Fruit fly (Drosophila melanogaster) whole organism, pupa: Measurements from ENCODE around the gene CG13482.
A peak's percentile ranks its signal among the peaks of the same experiment; 100 is the strongest.

Source experiments
- CG10348 ChIP-seq: fragments of 200-800 bp; sonication (Bioruptor generic); IDR thresholded peaks from 2 replicates; pipeline ENCODE4 v1.3.6; 2022; ENCODE audit warnings: missing biosample characterization, missing genetic modification characterization
- CG14655 ChIP-seq: fragments of 200-800 bp; sonication (Bioruptor generic); optimal IDR thresholded peaks from 3 replicates; lab custom pipeline; 2017; ENCODE audit warnings: mild to moderate bottlenecking, missing biosample characterization, missing genetic modification reagents, missing genetic modification characterization
- CG17806 ChIP-seq: fragments of 200-800 bp; sonication (Bioruptor generic); optimal IDR thresholded peaks from 2 replicates; lab custom pipeline; 2018; ENCODE audit warnings: missing biosample characterization, mild to moderate bottlenecking, missing genetic modification characterization, moderate library complexity
- Pif1B ChIP-seq: fragments of 200-800 bp; sonication (Bioruptor generic); optimal IDR thresholded peaks from 3 replicates; lab custom pipeline; 2016; ENCODE audit warnings: missing biosample characterization, missing genetic modification characterization

dm6 chr3L:14335880-14336279, 6.7 kb downstream of the CG13482 start:
- no peak for TF ChIP-seq CG10348
- TF ChIP-seq CG17806 (tag; lab: Kevin White, UChicago) = peak; percentile 72
- TF ChIP-seq CG14655 (GFP tag; lab: Kevin White, UChicago) = peak; percentile 92
- TF ChIP-seq Pif1B (GFP tag; lab: Kevin White, UChicago) = peak; percentile 74
